Fruit fly (Drosophila melanogaster) whole organism, pupa: ENCODE results near the gene CG31928.

Experiments
- CG10348 ChIP-seq: fragments of 200-800 bp; sonication (Bioruptor generic); IDR thresholded peaks from 2 replicates; pipeline ENCODE4 v1.3.6; 2022; ENCODE audit warnings: missing biosample characterization, missing genetic modification characterization
- CG12605 ChIP-seq: fragments of 200-800 bp; sonication (Bioruptor generic); IDR thresholded peaks from 2 replicates; pipeline ENCODE4 v1.3.6; 2022; ENCODE audit warnings: missing biosample characterization, missing genetic modification characterization
- CG13204 ChIP-seq: fragments of 200-800 bp; sonication (Bioruptor generic); optimal IDR thresholded peaks from 2 replicates; lab custom pipeline; 2018; ENCODE audit warnings: missing biosample characterization, mild to moderate bottlenecking, missing genetic modification characterization, moderate library complexity
- CG14655 ChIP-seq: fragments of 200-800 bp; sonication (Bioruptor generic); optimal IDR thresholded peaks from 3 replicates; lab custom pipeline; 2017; ENCODE audit warnings: mild to moderate bottlenecking, missing biosample characterization, missing genetic modification reagents, missing genetic modification characterization
- CG15710 ChIP-seq: fragments of 200-800 bp; sonication (Bioruptor generic); optimal IDR thresholded peaks from 2 replicates; lab custom pipeline; 2018; ENCODE audit warnings: missing biosample characterization, mild to moderate bottlenecking, missing genetic modification characterization, moderate library complexity
- CG17806 ChIP-seq: fragments of 200-800 bp; sonication (Bioruptor generic); optimal IDR thresholded peaks from 2 replicates; lab custom pipeline; 2018; ENCODE audit warnings: missing biosample characterization, mild to moderate bottlenecking, missing genetic modification characterization, moderate library complexity
- CG32121 ChIP-seq: fragments of 200-800 bp; sonication (Bioruptor generic); IDR thresholded peaks from 2 replicates; pipeline ENCODE4 v1.3.6; 2022; ENCODE audit warnings: missing biosample characterization, missing genetic modification characterization
- CG34367 ChIP-seq: fragments of 200-800 bp; sonication (Bioruptor generic); optimal IDR thresholded peaks from 2 replicates; lab custom pipeline; 2018; ENCODE audit warnings: missing biosample characterization, mild to moderate bottlenecking, missing genetic modification characterization
- CG4496 ChIP-seq: fragments of 200-800 bp; sonication (Bioruptor generic); IDR thresholded peaks from 3 replicates; pipeline ENCODE4 v1.3.6; 2022; ENCODE audit warnings: missing biosample characterization, missing genetic modification characterization
- CG8159 ChIP-seq: fragments of 200-800 bp; sonication (Bioruptor generic); optimal IDR thresholded peaks from 3 replicates; lab custom pipeline; 2018; ENCODE audit warnings: missing biosample characterization, mild to moderate bottlenecking, missing genetic modification characterization, moderate library complexity
- CG8301 ChIP-seq: fragments of 200-800 bp; sonication (Bioruptor generic); optimal IDR thresholded peaks from 2 replicates; lab custom pipeline; 2018; ENCODE audit warnings: missing biosample characterization, mild to moderate bottlenecking, missing genetic modification characterization
- CG9948 ChIP-seq: fragments of 200-800 bp; sonication (Bioruptor generic); optimal IDR thresholded peaks from 2 replicates; lab custom pipeline; 2018; ENCODE audit warnings: missing biosample characterization, mild to moderate bottlenecking, missing genetic modification characterization, moderate library complexity
- D1 ChIP-seq: fragments of 200-800 bp; sonication (Bioruptor generic); optimal IDR thresholded peaks from 2 replicates; lab custom pipeline; 2018; ENCODE audit warnings: missing biosample characterization, mild to moderate bottlenecking, missing genetic modification characterization, moderate library complexity
- EcR ChIP-seq: fragments of 200-800 bp; sonication (Bioruptor generic); optimal IDR thresholded peaks from 3 replicates; lab custom pipeline; 2019; ENCODE audit warnings: missing biosample characterization, missing genetic modification characterization, mild to moderate bottlenecking, moderate library complexity, missing genetic modification reagents
- Ets98B ChIP-seq: fragments of 200-800 bp; sonication (Bioruptor generic); IDR thresholded peaks from 2 replicates; pipeline ENCODE4 v1.3.6; 2022; ENCODE audit warnings: missing biosample characterization, missing genetic modification characterization
- Pif1A ChIP-seq: fragments of 200-800 bp; sonication (Bioruptor generic); optimal IDR thresholded peaks from 3 replicates; lab custom pipeline; 2016; ENCODE audit warnings: missing biosample characterization, missing genetic modification characterization
- Pif1B ChIP-seq: fragments of 200-800 bp; sonication (Bioruptor generic); optimal IDR thresholded peaks from 3 replicates; lab custom pipeline; 2016; ENCODE audit warnings: missing biosample characterization, missing genetic modification characterization
- Snoo ChIP-seq: fragments of 200-800 bp; sonication (Bioruptor generic); optimal IDR thresholded peaks from 3 replicates; lab custom pipeline; 2017; ENCODE audit warnings: missing biosample characterization, mild to moderate bottlenecking, missing genetic modification characterization, inconsistent platforms
- fd96Ca ChIP-seq: fragments of 200-800 bp; sonication (Bioruptor generic); IDR thresholded peaks from 3 replicates; pipeline ENCODE4 v1.3.6; 2022; ENCODE audit warnings: missing biosample characterization, missing genetic modification characterization
- gl ChIP-seq: fragments of 200-800 bp; sonication (Bioruptor generic); optimal IDR thresholded peaks from 2 replicates; lab custom pipeline; 2018; ENCODE audit warnings: missing biosample characterization, mild to moderate bottlenecking, missing genetic modification characterization
- rn ChIP-seq: fragments of 200-800 bp; sonication (Bioruptor generic); IDR thresholded peaks from 2 replicates; pipeline ENCODE4 v1.3.6; 2022; ENCODE audit warnings: missing biosample characterization, missing genetic modification characterization

The CG31928 gene

dm6 chr2L:1470009-1470408 is 22.1 kb upstream of the CG31928 start:
- TF ChIP-seq CG15710 (tag; lab: Kevin White, UChicago) (peak; percentile 8), Pif1A (GFP tag; lab: Kevin White, UChicago) (peak; percentile 25), CG8301 (no peak), CG9948 (tag; lab: Kevin White, UChicago) (peak; percentile 12), CG8159 (tag; lab: Kevin White, UChicago) (peak; percentile 40)

DNA sequence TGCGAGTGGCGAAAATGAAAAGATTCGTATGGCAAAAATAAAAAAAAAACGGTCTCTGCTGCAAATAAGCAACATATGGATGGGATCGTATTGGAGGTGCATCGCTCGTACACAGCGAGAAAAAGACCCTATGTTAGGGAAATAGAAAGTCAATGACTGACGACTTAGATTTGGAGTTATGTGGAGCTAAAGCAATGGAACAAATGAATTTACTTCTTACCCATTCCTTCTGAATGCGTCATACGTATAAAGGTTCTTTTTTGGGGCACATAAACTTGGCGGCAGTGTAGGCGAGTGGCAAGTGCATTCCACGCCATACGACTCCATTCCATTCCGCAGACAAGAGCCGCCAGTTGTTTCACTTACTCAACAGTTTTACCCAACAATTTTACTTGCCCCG is 21.3 kb upstream of the CG31928 start:
- TF ChIP-seq CG10348 (GFP tag; lab: Robert Waterston, UW): no peak
- peak; percentile 64 for TF ChIP-seq gl
- TF ChIP-seq Pif1A (GFP tag; lab: Kevin White, UChicago): peak; percentile 77
- TF ChIP-seq CG13204 (GFP tag; lab: Kevin White, UChicago): peak; percentile 12
- TF ChIP-seq Snoo (tag; lab: Kevin White, UChicago): peak; percentile 70
- TF ChIP-seq CG34367 (tag; lab: Kevin White, UChicago): peak; percentile 80
- TF ChIP-seq fd96Ca (GFP tag; lab: Robert Waterston, UW): peak; percentile 50; the same call in 1 of the 3 replicates
- peak; percentile 60 for TF ChIP-seq CG14655 (GFP tag; lab: Kevin White, UChicago)
- peak; percentile 78 for TF ChIP-seq Pif1B (GFP tag; lab: Kevin White, UChicago)
- TF ChIP-seq D1 (tag; lab: Kevin White, UChicago): no peak
- TF ChIP-seq Ets98B (GFP tag; lab: Robert Waterston, UW): peak; percentile 40; the same call in 1 of the 2 replicates
- TF ChIP-seq CG17806 (tag; lab: Kevin White, UChicago): peak; percentile 86
- TF ChIP-seq CG12605 (GFP tag; lab: Robert Waterston, UW): no peak; the same call in 1 of the 2 replicates
- TF ChIP-seq CG9948 (tag; lab: Kevin White, UChicago): peak; percentile 78
- TF ChIP-seq EcR (GFP tag; lab: Kevin White, UChicago): no peak
- peak; percentile 31; the same call in 1 of the 2 replicates for TF ChIP-seq rn
- no peak for TF ChIP-seq CG32121 (GFP tag; lab: Robert Waterston, UW)
- TF ChIP-seq CG8159 (tag; lab: Kevin White, UChicago): peak; percentile 86
- peak; percentile 78 for TF ChIP-seq CG15710 (tag; lab: Kevin White, UChicago)
- TF ChIP-seq CG4496: peak; percentile 76
- peak; percentile 56 for TF ChIP-seq CG8301

DNA sequence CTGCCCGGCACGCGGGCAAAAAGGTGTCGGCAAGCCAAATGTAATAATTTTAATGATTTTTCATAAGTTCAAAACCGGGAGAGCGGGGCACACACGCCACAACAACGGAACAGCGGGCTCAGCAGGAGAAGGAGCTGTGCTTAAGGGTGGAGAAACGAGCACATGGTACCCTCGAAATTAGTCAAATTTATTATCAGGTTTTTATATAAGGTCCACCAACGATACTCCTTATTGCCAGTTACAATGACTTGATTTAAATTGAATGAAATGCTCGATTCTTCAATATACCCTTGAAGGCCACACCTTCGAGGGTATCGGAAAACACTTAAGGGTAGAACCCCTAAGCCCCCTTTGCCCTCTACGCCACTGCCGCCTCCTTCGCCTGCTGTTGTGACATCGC is 18.7 kb upstream of the CG31928 start:
- TF ChIP-seq Pif1B (GFP tag; lab: Kevin White, UChicago): no peak
- TF ChIP-seq Pif1A (GFP tag; lab: Kevin White, UChicago): peak; percentile 35
- TF ChIP-seq Ets98B (GFP tag; lab: Robert Waterston, UW): no peak
- TF ChIP-seq CG15710 (tag; lab: Kevin White, UChicago): peak; percentile 45
- no peak for TF ChIP-seq CG13204 (GFP tag; lab: Kevin White, UChicago)
- TF ChIP-seq CG9948 (tag; lab: Kevin White, UChicago): no peak
- TF ChIP-seq CG4496: peak; percentile 16; the same call in 1 of the 3 replicates
- TF ChIP-seq gl: no peak
- no peak for TF ChIP-seq D1 (tag; lab: Kevin White, UChicago)
- no peak for TF ChIP-seq fd96Ca (GFP tag; lab: Robert Waterston, UW)
- TF ChIP-seq CG12605 (GFP tag; lab: Robert Waterston, UW): no peak
- peak; percentile 60 for TF ChIP-seq CG8159 (tag; lab: Kevin White, UChicago)
- peak; percentile 64 for TF ChIP-seq Snoo (tag; lab: Kevin White, UChicago)
- peak; percentile 33 for TF ChIP-seq CG17806 (tag; lab: Kevin White, UChicago)
- TF ChIP-seq EcR (GFP tag; lab: Kevin White, UChicago): no peak

DNA sequence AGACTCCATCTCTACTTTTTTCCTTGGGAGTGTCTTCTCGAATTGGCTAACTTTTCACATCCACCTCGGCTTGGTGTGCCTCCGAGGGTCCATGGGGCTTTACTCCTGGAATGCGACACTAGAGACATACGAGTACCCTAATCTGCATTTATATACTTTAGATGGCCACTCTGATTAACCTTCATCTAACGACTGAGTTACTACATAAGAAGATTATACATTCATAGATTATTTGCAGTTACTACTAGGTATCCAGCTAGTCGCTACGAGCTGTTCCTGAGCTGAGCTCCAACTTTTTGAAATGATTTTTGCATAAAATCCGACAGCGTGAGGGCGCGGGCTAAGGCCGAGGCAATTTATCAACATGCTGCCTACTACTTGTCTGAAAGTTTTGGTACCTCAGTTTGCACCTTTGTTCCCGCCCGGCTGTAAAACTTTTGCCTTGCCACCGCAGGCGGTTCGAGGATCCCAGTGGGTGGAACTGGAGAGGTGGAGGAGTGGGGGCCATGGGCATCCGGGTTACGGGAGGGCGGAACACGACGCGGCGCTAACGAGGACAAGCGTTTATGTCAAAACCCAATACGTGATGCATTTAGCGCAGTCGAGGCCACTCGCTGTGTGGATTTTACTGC is 15.1 kb upstream of the CG31928 start:
- TF ChIP-seq Pif1A (GFP tag; lab: Kevin White, UChicago) (peak; percentile 42), Snoo (tag; lab: Kevin White, UChicago) (no peak), gl (no peak), CG8159 (tag; lab: Kevin White, UChicago) (no peak), CG17806 (tag; lab: Kevin White, UChicago) (peak; percentile 3), CG9948 (tag; lab: Kevin White, UChicago) (peak; percentile 7), CG15710 (tag; lab: Kevin White, UChicago) (peak; percentile 11)

DNA sequence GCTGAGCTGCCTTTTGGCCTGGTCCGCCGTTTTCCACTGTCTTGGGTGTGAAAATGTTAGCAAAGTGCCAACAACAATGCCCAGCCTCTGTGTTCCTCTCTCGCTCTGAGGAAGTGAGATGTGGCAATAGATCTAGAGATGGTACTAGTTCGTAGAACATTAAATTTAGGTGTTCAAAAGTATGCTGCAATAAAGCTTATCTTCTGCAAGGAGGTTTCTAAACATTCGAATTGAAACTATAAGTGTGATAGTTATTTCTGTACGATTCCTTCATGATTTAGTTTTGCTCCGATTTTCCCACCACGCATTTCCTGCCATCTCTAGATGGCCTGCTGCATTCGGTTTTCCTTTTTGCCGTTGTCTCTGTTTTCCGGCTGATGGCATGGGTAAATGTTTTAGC is 13.6 kb upstream of the CG31928 start:
- TF ChIP-seq CG8301 (peak; percentile 26), CG10348 (GFP tag; lab: Robert Waterston, UW) (no peak), CG14655 (GFP tag; lab: Kevin White, UChicago) (peak; percentile 45)
- TF ChIP-seq, all 21 proteins: peak for 2

DNA sequence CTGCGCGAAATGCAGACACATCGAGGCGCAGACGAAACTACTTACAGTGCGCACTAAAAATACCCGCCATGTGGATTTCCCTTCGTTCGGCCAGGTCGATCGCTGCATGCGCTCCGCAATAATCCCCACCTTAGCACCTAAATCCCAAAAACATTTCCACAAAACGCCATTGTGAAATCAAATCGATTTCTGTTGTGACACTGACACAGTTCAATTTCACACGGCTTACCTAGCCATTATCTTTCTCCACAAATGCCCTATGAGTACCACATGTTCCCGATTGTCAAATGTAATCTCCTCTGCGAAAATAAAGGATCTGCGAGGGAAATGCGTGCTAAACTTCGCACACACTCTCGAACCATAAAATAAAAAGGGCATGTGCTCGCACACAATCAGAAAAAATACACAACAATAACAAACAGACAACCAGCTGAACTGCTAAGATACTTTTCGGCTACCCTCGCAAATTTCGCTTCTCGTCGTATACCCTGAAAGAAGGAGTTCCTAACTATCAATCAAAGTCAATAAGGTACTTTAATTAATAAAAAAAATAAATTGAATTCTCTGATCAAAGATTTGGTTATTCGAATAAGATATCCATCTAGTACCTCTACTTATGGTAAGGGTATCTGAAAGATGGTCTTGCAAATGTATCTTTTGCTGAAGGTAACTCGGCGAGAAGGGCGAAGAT is 6.0 kb upstream of the CG31928 start:
- TF ChIP-seq gl: peak; percentile 67
- peak; percentile 76 for TF ChIP-seq CG32121 (GFP tag; lab: Robert Waterston, UW)
- TF ChIP-seq fd96Ca (GFP tag; lab: Robert Waterston, UW): peak; percentile 95
- peak; percentile 86 for TF ChIP-seq rn
- TF ChIP-seq CG17806 (tag; lab: Kevin White, UChicago): peak; percentile 86
- peak; percentile 57 for TF ChIP-seq Pif1B (GFP tag; lab: Kevin White, UChicago)
- peak; percentile 71 for TF ChIP-seq CG10348 (GFP tag; lab: Robert Waterston, UW)
- TF ChIP-seq CG13204 (GFP tag; lab: Kevin White, UChicago): no peak
- TF ChIP-seq CG4496: peak; percentile 88
- peak; percentile 71 for TF ChIP-seq CG34367 (tag; lab: Kevin White, UChicago)
- TF ChIP-seq CG9948 (tag; lab: Kevin White, UChicago): peak; percentile 68
- TF ChIP-seq Ets98B (GFP tag; lab: Robert Waterston, UW): peak; percentile 84
- TF ChIP-seq CG8159 (tag; lab: Kevin White, UChicago): peak; percentile 83
- TF ChIP-seq Pif1A (GFP tag; lab: Kevin White, UChicago): peak; percentile 70
- peak; percentile 81 for TF ChIP-seq CG8301
- peak; percentile 52 for TF ChIP-seq Snoo (tag; lab: Kevin White, UChicago)
- peak; percentile 85 for TF ChIP-seq CG14655 (GFP tag; lab: Kevin White, UChicago)
- TF ChIP-seq CG15710 (tag; lab: Kevin White, UChicago): peak; percentile 70
- peak; percentile 53 for TF ChIP-seq D1 (tag; lab: Kevin White, UChicago)
- TF ChIP-seq EcR (GFP tag; lab: Kevin White, UChicago): no peak
- peak; percentile 12 for TF ChIP-seq CG12605 (GFP tag; lab: Robert Waterston, UW)
- TF ChIP-seq, all 21 proteins: peak for 19
